Fruit fly (Drosophila melanogaster): ENCODE data around the gene CG42537.

Gene CG42537

dm6 chr3R:6350755-6351154 lies 26.8 kb upstream of the CG42537 start, which contains the start of gene Pak (continued):
- no peak for TF ChIP-seq CG9215 (GFP tag; IDR thresholded peaks at IDR 0.05)
- TF ChIP-seq nerfin-1 (tag; optimal IDR thresholded peaks at IDR 0.05), result no peak
- no peak for TF ChIP-seq Asciz (GFP tag; optimal IDR thresholded peaks at IDR 0.05)
- peak; percentile 33; the same call in 1 of the 2 replicates for TF ChIP-seq slbo (GFP tag; IDR thresholded peaks at IDR 0.05)
- TF ChIP-seq CG5953 (GFP tag; IDR thresholded peaks at IDR 0.05), result no peak
- no peak for TF ChIP-seq Xbp1 (GFP tag; optimal IDR thresholded peaks at IDR 0.05)
- TF ChIP-seq Sry-β (GFP tag; optimal IDR thresholded peaks at IDR 0.05), result no peak
- TF ChIP-seq Elba2 (GFP tag; optimal IDR thresholded peaks at IDR 0.05), result no peak
- no peak for TF ChIP-seq bigmax (GFP tag; optimal IDR thresholded peaks at IDR 0.05)
- TF ChIP-seq CG16815 (GFP tag; optimal IDR thresholded peaks at IDR 0.05), result no peak
- TF ChIP-seq CrebB (tag; optimal IDR thresholded peaks at IDR 0.05), result no peak
- TF ChIP-seq D19B (GFP tag; optimal IDR thresholded peaks at IDR 0.05), result no peak
- TF ChIP-seq CG1647 (GFP tag; optimal IDR thresholded peaks at IDR 0.05), result no peak
- no peak for TF ChIP-seq ERR (GFP tag; optimal IDR thresholded peaks at IDR 0.05)
- no peak for TF ChIP-seq mam (GFP tag; optimal IDR thresholded peaks at IDR 0.05)
- no peak for TF ChIP-seq az2 (GFP tag; optimal IDR thresholded peaks at IDR 0.05)
- TF ChIP-seq jigr1 (GFP tag; IDR thresholded peaks at IDR 0.05), result no peak
- TF ChIP-seq CG11696 (GFP tag; IDR thresholded peaks at IDR 0.05), result no peak
- TF ChIP-seq CG13624 (GFP tag; optimal IDR thresholded peaks at IDR 0.05), result no peak
- TF ChIP-seq Bgb (GFP tag; IDR thresholded peaks at IDR 0.05; ENCODE audit: partially characterized antibody), result peak; percentile 96
- no peak for TF ChIP-seq CG31388 (GFP tag; optimal IDR thresholded peaks at IDR 0.05)
- TF ChIP-seq Doc2 (GFP tag; IDR thresholded peaks at IDR 0.05), result no peak
- no peak for TF ChIP-seq CG12155 (GFP tag; optimal IDR thresholded peaks at IDR 0.05)
- TF ChIP-seq CG10366 (GFP tag; IDR thresholded peaks at IDR 0.05), result no peak
- no peak for TF ChIP-seq Sox100B (GFP tag; optimal IDR thresholded peaks at IDR 0.05)
- no peak for TF ChIP-seq danr (GFP tag; IDR thresholded peaks at IDR 0.05)
- TF ChIP-seq z (GFP tag; IDR thresholded peaks at IDR 0.05), result no peak
- TF ChIP-seq bowl (GFP tag; IDR thresholded peaks at IDR 0.05), result no peak
- peak; percentile 43 for TF ChIP-seq CG8290 (GFP tag; optimal IDR thresholded peaks at IDR 0.05)
- peak in 1 of 2 experiments; percentile 56 for TF ChIP-seq CG8290 (tag; optimal IDR thresholded peaks at IDR 0.05)
- no peak for TF ChIP-seq repo (GFP tag; optimal IDR thresholded peaks at IDR 0.05)
- TF ChIP-seq CG9797 (GFP tag; optimal IDR thresholded peaks at IDR 0.05), result no peak
- TF ChIP-seq CG33213 (GFP tag; optimal IDR thresholded peaks at IDR 0.05), result peak; percentile 45
- TF ChIP-seq lilli (GFP tag; optimal IDR thresholded peaks at IDR 0.05), result peak; percentile 31
- no peak for TF ChIP-seq Mes4 (GFP tag; optimal IDR thresholded peaks at IDR 0.05)
- no peak for TF ChIP-seq CG13775 (GFP tag; optimal IDR thresholded peaks at IDR 0.05)
- peak; percentile 93 for TF ChIP-seq Scr (GFP tag; IDR thresholded peaks at IDR 0.05; ENCODE audit: partially characterized antibody)
- TF ChIP-seq Usf (GFP tag; optimal IDR thresholded peaks at IDR 0.05), result no peak
- no peak for TF ChIP-seq Lpt (GFP tag; optimal IDR thresholded peaks at IDR 0.05)
- peak; percentile 41 for TF ChIP-seq Nf-YC (tag; optimal IDR thresholded peaks at IDR 0.05)
- TF ChIP-seq CG17359 (tag; optimal IDR thresholded peaks at IDR 0.05), result no peak
- TF ChIP-seq CG6854 (GFP tag; optimal IDR thresholded peaks at IDR 0.05), result no peak
- TF ChIP-seq CG11456 (GFP tag; IDR thresholded peaks at IDR 0.05), result no peak
- no peak for TF ChIP-seq CG4707 (GFP tag; optimal IDR thresholded peaks at IDR 0.05)
- TF ChIP-seq CG12219 (GFP tag; optimal IDR thresholded peaks at IDR 0.05), result no peak
- peak; percentile 82 for TF ChIP-seq nerfin-2 (GFP tag; IDR thresholded peaks at IDR 0.05; ENCODE audit: partially characterized antibody)
- TF ChIP-seq sd (tag; optimal IDR thresholded peaks at IDR 0.05), result no peak
- peak; percentile 97 for TF ChIP-seq amos (GFP tag; IDR thresholded peaks at IDR 0.05; ENCODE audit: partially characterized antibody)
- TF ChIP-seq kay (GFP tag; optimal IDR thresholded peaks at IDR 0.05), result no peak
- TF ChIP-seq Oaz (GFP tag; IDR thresholded peaks at IDR 0.05), result no peak
- no peak for TF ChIP-seq CG5245 (GFP tag; optimal IDR thresholded peaks at IDR 0.05)
- TF ChIP-seq shn (GFP tag; optimal IDR thresholded peaks at IDR 0.05), result no peak
- TF ChIP-seq al (GFP tag; IDR thresholded peaks at IDR 0.05), result no peak

Measured in whole organism, embryonic.